Fruit fly (Drosophila melanogaster) whole organism, embryonic: Measurements from ENCODE around the gene Rab9.
A peak's percentile ranks its signal among the peaks of the same experiment; 100 is the strongest.

Source experiments
- Antp ChIP-seq: fragments of 200-800 bp; sonication (Bioruptor generic); optimal IDR thresholded peaks from 3 replicates; lab custom pipeline; 2016; ENCODE audit warnings: missing biosample characterization, missing genetic modification characterization
- Asciz ChIP-seq: fragments of 200-800 bp; sonication (Bioruptor generic); optimal IDR thresholded peaks from 2 replicates; lab custom pipeline; 2017; ENCODE audit warnings: missing biosample characterization, mild to moderate bottlenecking, missing genetic modification characterization, missing genetic modification reagents
- BEAF-32 ChIP-seq: fragments of 200-800 bp; sonication (Bioruptor generic); optimal IDR thresholded peaks from 3 replicates; lab custom pipeline; 2017; ENCODE audit warnings: missing biosample characterization, missing genetic modification characterization, mild to moderate bottlenecking, moderate library complexity, missing genetic modification reagents
- CG10654 ChIP-seq: fragments of 200-800 bp; sonication (Bioruptor generic); optimal IDR thresholded peaks from 2 replicates; lab custom pipeline; 2016; ENCODE audit warnings: missing biosample characterization, missing genetic modification characterization
- CG11085 ChIP-seq: fragments of 200-800 bp; sonication (Bioruptor generic); IDR thresholded peaks from 2 replicates; pipeline ENCODE4 v1.3.6; 2022; ENCODE audit warnings: missing biosample characterization, missing genetic modification characterization
- CG12219 ChIP-seq: fragments of 200-800 bp; sonication (Bioruptor generic); optimal IDR thresholded peaks from 3 replicates; lab custom pipeline; 2018; ENCODE audit warnings: missing biosample characterization, mild to moderate bottlenecking, missing genetic modification characterization
- CG13424 ChIP-seq: fragments of 200-800 bp; sonication (Bioruptor generic); optimal IDR thresholded peaks from 2 replicates; lab custom pipeline; 2019; ENCODE audit warnings: missing biosample characterization, mild to moderate bottlenecking, missing genetic modification characterization, moderate library complexity
- CG14014 ChIP-seq: fragments of 200-800 bp; sonication (Bioruptor generic); IDR thresholded peaks from 2 replicates; pipeline ENCODE4 v1.3.6; 2022; ENCODE audit warnings: missing biosample characterization, missing genetic modification characterization
- CG14667 ChIP-seq: fragments of 200-800 bp; sonication (Bioruptor generic); IDR thresholded peaks from 2 replicates; pipeline ENCODE4 v1.3.6; 2022; ENCODE audit warnings: missing biosample characterization, missing genetic modification characterization
- CG17568 ChIP-seq: fragments of 200-800 bp; sonication (Bioruptor generic); optimal IDR thresholded peaks from 2 replicates; lab custom pipeline; 2018; ENCODE audit warnings: missing biosample characterization, mild to moderate bottlenecking, missing genetic modification characterization, moderate library complexity
- CG1792 ChIP-seq: fragments of 200-800 bp; sonication (Bioruptor generic); optimal IDR thresholded peaks from 2 replicates; lab custom pipeline; 2016; ENCODE audit warnings: missing biosample characterization, missing genetic modification characterization
- CG30431 ChIP-seq: fragments of 200-800 bp; sonication (Bioruptor generic); optimal IDR thresholded peaks from 2 replicates; lab custom pipeline; 2017; ENCODE audit warnings: missing biosample characterization, missing genetic modification characterization
- CG5953 ChIP-seq: fragments of 200-800 bp; sonication (Bioruptor generic); IDR thresholded peaks from 2 replicates; pipeline ENCODE4 v1.3.6; 2022; ENCODE audit warnings: missing biosample characterization, missing genetic modification characterization
- CG9817 ChIP-seq: fragments of 200-800 bp; sonication (Bioruptor generic); optimal IDR thresholded peaks from 2 replicates; lab custom pipeline; 2018; ENCODE audit warnings: missing biosample characterization, mild to moderate bottlenecking, missing genetic modification characterization, moderate library complexity
- Dip3 ChIP-seq: fragments of 200-800 bp; sonication (Bioruptor generic); optimal IDR thresholded peaks from 3 replicates; lab custom pipeline; 2016; ENCODE audit warnings: missing biosample characterization, missing genetic modification characterization
- Dp ChIP-seq: fragments of 200-800 bp; sonication (Bioruptor generic); optimal IDR thresholded peaks from 2 replicates; lab custom pipeline; 2018; ENCODE audit warnings: missing biosample characterization, mild to moderate bottlenecking, missing genetic modification characterization, moderate library complexity
- Ets65A ChIP-seq: fragments of 200-800 bp; sonication (Bioruptor generic); peaks from one replicate; lab custom pipeline; 2016; ENCODE audit warnings: missing biosample characterization, missing genetic modification characterization
- H15 ChIP-seq: fragments of 200-800 bp; sonication (Bioruptor generic); IDR thresholded peaks from 3 replicates; pipeline ENCODE4 v1.3.6; 2022; ENCODE audit warnings: missing biosample characterization, missing genetic modification characterization
- Hr39 ChIP-seq: fragments of >200 bp; optimal IDR thresholded peaks from 2 replicates; lab custom pipeline; 2017
- Mad ChIP-seq: fragments of 200-800 bp; sonication (Bioruptor generic); optimal IDR thresholded peaks from 2 replicates; lab custom pipeline; 2016; ENCODE audit warnings: missing biosample characterization, missing genetic modification characterization
- NK7.1 ChIP-seq: fragments of 200-800 bp; sonication (Bioruptor generic); optimal IDR thresholded peaks from 3 replicates; lab custom pipeline; 2016; ENCODE audit warnings: missing biosample characterization, missing genetic modification characterization
- Optix ChIP-seq: fragments of 200-800 bp; sonication (Bioruptor generic); IDR thresholded peaks from 3 replicates; pipeline ENCODE4 v1.3.6; 2022; ENCODE audit warnings: missing biosample characterization, missing genetic modification characterization
- Pdp1 ChIP-seq, 2 experiments: fragments of 200-800 bp; sonication (Bioruptor generic); optimal IDR thresholded peaks; 3 replicates each; lab custom pipeline; 2016; ENCODE audit warnings: missing biosample characterization in 2 of 2, missing genetic modification characterization in 2 of 2, mild to moderate bottlenecking in 1 of 2, moderate library complexity in 1 of 2
- Six4 ChIP-seq: fragments of 200-800 bp; sonication (Bioruptor generic); optimal IDR thresholded peaks from 2 replicates; lab custom pipeline; 2016; ENCODE audit warnings: missing biosample characterization, missing genetic modification characterization
- Xbp1 ChIP-seq: fragments of 200-800 bp; sonication (Bioruptor generic); optimal IDR thresholded peaks from 3 replicates; lab custom pipeline; 2016; ENCODE audit warnings: missing biosample characterization, mild to moderate bottlenecking, missing genetic modification characterization
- YL-1 ChIP-seq: fragments of 200-800 bp; sonication (Bioruptor generic); optimal IDR thresholded peaks from 3 replicates; lab custom pipeline; 2017; ENCODE audit warnings: missing biosample characterization, mild to moderate bottlenecking, missing genetic modification characterization
- amos ChIP-seq: fragments of 200-800 bp; sonication (Bioruptor generic); IDR thresholded peaks from 2 replicates; pipeline ENCODE4 v1.3.6; 2022; ENCODE audit warnings: missing biosample characterization, missing genetic modification characterization; ENCODE audit not compliant: partially characterized antibody
- ato ChIP-seq: fragments of 200-800 bp; sonication (Bioruptor generic); IDR thresholded peaks from 2 replicates; pipeline ENCODE4 v1.3.6; 2022; ENCODE audit warnings: missing biosample characterization, missing genetic modification characterization; ENCODE audit not compliant: partially characterized antibody
- bcd ChIP-seq: fragments of 200-800 bp; sonication (Bioruptor generic); optimal IDR thresholded peaks from 2 replicates; lab custom pipeline; 2017; ENCODE audit warnings: missing biosample characterization, mild to moderate bottlenecking, missing genetic modification characterization
- dm ChIP-seq: fragments of 200-800 bp; sonication (Bioruptor generic); optimal IDR thresholded peaks from 3 replicates; lab custom pipeline; 2016; ENCODE audit warnings: missing biosample characterization, missing genetic modification characterization
- en ChIP-seq: fragments of 200-800 bp; sonication (Bioruptor generic); optimal IDR thresholded peaks from 2 replicates; lab custom pipeline; 2016; ENCODE audit warnings: missing biosample characterization, missing genetic modification characterization
- exex ChIP-seq: fragments of 200-800 bp; sonication (Bioruptor generic); optimal IDR thresholded peaks from 4 replicates; lab custom pipeline; 2018; ENCODE audit warnings: missing biosample characterization, mild to moderate bottlenecking, missing genetic modification characterization, moderate library complexity
- fd96Cb ChIP-seq: fragments of 200-800 bp; sonication (Bioruptor generic); optimal IDR thresholded peaks from 2 replicates; lab custom pipeline; 2018; ENCODE audit warnings: missing biosample characterization, mild to moderate bottlenecking, missing genetic modification characterization, moderate library complexity
- ftz-f1 ChIP-seq: fragments of 200-800 bp; sonication (Bioruptor generic); optimal IDR thresholded peaks from 2 replicates; lab custom pipeline; 2016; ENCODE audit warnings: missing biosample characterization, missing genetic modification characterization
- hbn ChIP-seq: fragments of 200-800 bp; sonication (Bioruptor generic); IDR thresholded peaks from 2 replicates; pipeline ENCODE4 v1.3.6; 2022; ENCODE audit warnings: missing biosample characterization, missing genetic modification characterization; ENCODE audit not compliant: partially characterized antibody
- hkb ChIP-seq, 2 experiments: fragments of 200-800 bp in 1 of 2; fragments of >200 bp in 1 of 2; sonication (Bioruptor generic) in 1 of 2; IDR thresholded peaks in 1 of 2; optimal IDR thresholded peaks in 1 of 2; 2 replicates each; pipeline versions ENCODE4 v1.3.6 to Lab custom; 2017 to 2022; ENCODE audit warnings: missing biosample characterization in 1 of 2, missing genetic modification characterization in 1 of 2
- lilli ChIP-seq: fragments of 200-800 bp; sonication (Bioruptor generic); optimal IDR thresholded peaks from 3 replicates; lab custom pipeline; 2016; ENCODE audit warnings: missing biosample characterization, missing genetic modification characterization
- pum ChIP-seq: fragments of 200-800 bp; sonication (Bioruptor generic); optimal IDR thresholded peaks from 2 replicates; lab custom pipeline; 2016; ENCODE audit warnings: missing biosample characterization, missing genetic modification characterization
- rib ChIP-seq: fragments of 200-800 bp; sonication (Bioruptor generic); IDR thresholded peaks from 2 replicates; pipeline ENCODE4 v1.3.6; 2022; ENCODE audit warnings: missing biosample characterization, missing genetic modification characterization
- run ChIP-seq: fragments of 200-800 bp; sonication (Bioruptor generic); optimal IDR thresholded peaks from 3 replicates; lab custom pipeline; 2018; ENCODE audit warnings: missing biosample characterization, mild to moderate bottlenecking, missing genetic modification characterization
- salm ChIP-seq: fragments of 200-800 bp; sonication (Bioruptor generic); optimal IDR thresholded peaks from 2 replicates; lab custom pipeline; 2018; ENCODE audit warnings: missing biosample characterization, mild to moderate bottlenecking, missing genetic modification characterization
- schlank ChIP-seq: fragments of 200-800 bp; sonication (Bioruptor generic); optimal IDR thresholded peaks from 2 replicates; lab custom pipeline; 2018; ENCODE audit warnings: missing biosample characterization, mild to moderate bottlenecking, missing genetic modification characterization
- sim ChIP-seq: fragments of 200-800 bp; sonication (Bioruptor generic); IDR thresholded peaks from 2 replicates; pipeline ENCODE4 v1.3.6; 2022; ENCODE audit warnings: missing biosample characterization, missing genetic modification characterization
- sisA ChIP-seq: fragments of 200-800 bp; sonication (Bioruptor generic); IDR thresholded peaks from 2 replicates; pipeline ENCODE4 v1.3.6; 2022; ENCODE audit warnings: missing biosample characterization, missing genetic modification characterization
- so ChIP-seq: fragments of 200-800 bp; sonication (Bioruptor generic); IDR thresholded peaks from 3 replicates; pipeline ENCODE4 v1.3.6; 2022; ENCODE audit warnings: missing biosample characterization, missing genetic modification characterization
- tap ChIP-seq: fragments of 200-800 bp; optimal IDR thresholded peaks from 3 replicates; lab custom pipeline; 2019; ENCODE audit warnings: missing biosample characterization, mild to moderate bottlenecking, missing genetic modification characterization, moderate library complexity
- tgo ChIP-seq: fragments of 200-800 bp; sonication (Bioruptor generic); IDR thresholded peaks from 3 replicates; pipeline ENCODE4 v1.3.6; 2022; ENCODE audit warnings: missing biosample characterization, missing genetic modification characterization
- toy ChIP-seq: fragments of 200-800 bp; sonication (Bioruptor generic); IDR thresholded peaks from 2 replicates; pipeline ENCODE4 v1.3.6; 2022; ENCODE audit warnings: missing biosample characterization, missing genetic modification characterization
- trem ChIP-seq: fragments of 200-800 bp; optimal IDR thresholded peaks from 3 replicates; lab custom pipeline; 2019; ENCODE audit warnings: missing biosample characterization, mild to moderate bottlenecking, missing genetic modification characterization, moderate library complexity
- zfh2 ChIP-seq: fragments of 200-800 bp; sonication (Bioruptor generic); optimal IDR thresholded peaks from 2 replicates; lab custom pipeline; 2016; ENCODE audit warnings: missing biosample characterization, missing genetic modification characterization

Rab9 gene

dm6 chr2L:19439598-19440230, 7.3 kb downstream of the Rab9 start (continued):
- TF ChIP-seq Ets65A (GFP tag; lab: Kevin White, UChicago) (peak; percentile 97), Optix (peak; percentile 78), Hr39 (lab: Kevin White, UChicago) (no peak), pum (peak; percentile 61), Pdp1 (GFP tag; optimal IDR thresholded peaks at IDR 0.05; lab: Kevin White, UChicago) (peak; percentile 58 to 62), NK7.1 (GFP tag; lab: Kevin White, UChicago) (peak; percentile 66), CG10654 (GFP tag; lab: Kevin White, UChicago) (peak; percentile 63), fd96Cb (peak; percentile 74), CG30431 (GFP tag; lab: Kevin White, UChicago) (peak; percentile 48), CG5953 (GFP tag; lab: Robert Waterston, UW) (0 out of 2 replicates have a peak, but pooled peaks have one; percentile 45), ato (GFP tag; lab: Robert Waterston, UW) (no peak), lilli (GFP tag; lab: Kevin White, UChicago) (peak; percentile 94), en (GFP tag; lab: Kevin White, UChicago) (peak; percentile 93), CG9817 (tag; lab: Kevin White, UChicago) (peak; percentile 62), hbn (GFP tag; lab: Robert Waterston, UW) (no peak), Mad (GFP tag; lab: Kevin White, UChicago) (peak; percentile 74), rib (GFP tag; lab: Robert Waterston, UW) (peak; percentile 61; the same call in 1 of the 2 replicates), BEAF-32 (peak; percentile 7), salm (tag; lab: Kevin White, UChicago) (peak; percentile 68), exex (peak; percentile 25), dm (peak; percentile 25), toy (GFP tag; lab: Robert Waterston, UW) (0 out of 2 replicates have a peak, but pooled peaks have one; percentile 22), CG11085 (no peak), CG14014 (GFP tag; lab: Robert Waterston, UW) (peak; percentile 75), CG13424 (tag; lab: Kevin White, UChicago) (peak; percentile 81), CG1792 (peak; percentile 31), CG14667 (GFP tag; lab: Robert Waterston, UW) (peak; percentile 61), hkb (optimal IDR thresholded peaks at IDR 0.05; lab: Kevin White, UChicago) (no peak), hkb (GFP tag; IDR thresholded peaks at IDR 0.05; lab: Robert Waterston, UW) (peak; percentile 97), Xbp1 (GFP tag; lab: Kevin White, UChicago) (peak; percentile 94), YL-1 (GFP tag; lab: Kevin White, UChicago) (peak; percentile 64), tgo (peak; percentile 74), Six4 (GFP tag; lab: Kevin White, UChicago) (peak; percentile 64), schlank (tag; lab: Kevin White, UChicago) (peak; percentile 84), ftz-f1 (GFP tag; lab: Kevin White, UChicago) (no peak), trem (tag; lab: Kevin White, UChicago) (peak; percentile 65), Antp (peak; percentile 77), so (GFP tag; lab: Robert Waterston, UW) (peak; percentile 76), tap (tag; lab: Kevin White, UChicago) (peak; percentile 72), Dip3 (GFP tag; lab: Kevin White, UChicago) (peak; percentile 49), sisA (GFP tag; lab: Robert Waterston, UW) (peak; percentile 73), CG17568 (GFP tag; lab: Kevin White, UChicago) (peak; percentile 53), run (peak; percentile 90), Asciz (GFP tag; lab: Kevin White, UChicago) (peak; percentile 68), sim (GFP tag; lab: Robert Waterston, UW) (no peak), Dp (no peak), zfh2 (GFP tag; lab: Kevin White, UChicago) (peak; percentile 40), H15 (GFP tag; lab: Robert Waterston, UW) (no peak), amos (GFP tag; lab: Robert Waterston, UW) (no peak), CG12219 (GFP tag; lab: Kevin White, UChicago) (peak; percentile 86), bcd (GFP tag; lab: Kevin White, UChicago) (peak; percentile 70)
